Fruit fly (Drosophila melanogaster) Kc167 (cell line): ENCODE measurements around the gene CG8312.

Source experiments
- h ChIP-seq: fragments of >200 bp; optimal IDR thresholded peaks from 3 replicates; lab custom pipeline; 2018; ENCODE audit warnings: missing external identifiers
- insv ChIP-seq: fragments of >200 bp; optimal IDR thresholded peaks from 3 replicates; lab custom pipeline; 2018; ENCODE audit warnings: missing external identifiers
- psq ChIP-seq: fragments of >200 bp; optimal IDR thresholded peaks from 2 replicates; lab custom pipeline; 2017; ENCODE audit warnings: missing external identifiers

- no peak for TF ChIP-seq h (lab: Kevin White, UChicago)
- TF ChIP-seq psq (lab: Kevin White, UChicago) = no peak
- TF ChIP-seq insv = no peak
Measured at dm6 chr3R:9559413-9560014, 31.6 kb upstream of the CG8312 start, which contains the start of the genes AP-1mu and MBD-like.
